Worm (Caenorhabditis elegans): ENCODE results near the gene drd-10.

drd-10 gene

DNA sequence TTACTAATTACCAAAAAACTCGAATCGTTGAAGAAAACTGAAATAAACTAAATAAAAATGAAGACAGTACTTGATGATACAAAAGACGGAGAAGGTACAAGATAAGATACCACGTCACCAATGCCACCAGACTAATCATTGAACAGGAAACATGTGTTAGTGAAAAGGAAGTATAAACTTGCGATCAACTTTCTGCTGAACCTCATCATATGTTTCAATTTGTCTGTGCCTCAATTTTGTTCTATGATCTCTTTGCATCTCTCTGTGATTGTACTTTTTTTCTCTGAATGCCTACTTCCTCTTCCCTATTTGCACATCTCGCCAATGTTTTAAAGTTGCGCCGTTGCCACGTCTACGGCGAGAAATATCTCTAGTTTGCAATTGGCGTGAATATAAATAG is 13.4 kb upstream of the drd-10 start (continued):
- TF ChIP-seq snu-23 (GFP tag; optimal IDR thresholded peaks at IDR 0.05) (peak; percentile 71), skn-1 (tag; optimal IDR thresholded peaks at IDR 0.05) (no peak), zip-4 (GFP tag; optimal IDR thresholded peaks at IDR 0.05) (no peak), elt-3 (tag; optimal IDR thresholded peaks at IDR 0.05) (peak; percentile 53 to 97 (median 94))

DNA sequence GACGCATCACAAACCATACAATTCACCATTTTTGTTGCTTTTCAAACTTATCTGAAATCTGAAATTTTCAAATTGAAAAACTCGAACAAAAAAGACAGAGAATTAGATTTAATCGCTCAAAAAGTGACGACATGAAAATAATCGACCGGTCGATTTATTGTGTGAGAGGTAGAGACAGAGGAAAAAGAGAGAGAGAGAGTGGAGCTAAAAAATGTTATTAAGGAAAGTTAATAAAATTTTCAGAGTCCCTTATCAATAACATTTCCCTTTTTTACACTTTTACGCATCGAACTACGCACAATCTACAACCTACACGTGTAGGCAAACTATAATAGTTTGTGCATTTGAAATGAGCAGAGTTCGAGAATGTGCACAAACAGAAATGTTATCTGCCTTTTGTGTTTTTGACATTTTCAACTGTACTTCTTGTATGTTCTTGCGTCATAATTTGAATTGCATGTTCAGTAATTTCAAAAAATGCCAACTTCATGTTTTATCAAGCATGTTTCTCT is 10.3 kb upstream of the drd-10 start, which contains the start of gene nhr-107:
Gene nhr-107, minus strand, starts transcription at position 51 of the 512 bp plus-strand sequence.
- TF ChIP-seq efl-1 (optimal IDR thresholded peaks at IDR 0.05) (no peak), efl-1 (GFP tag; optimal IDR thresholded peaks at IDR 0.05 in 1 of 2) (peak in 1 of 2 experiments; percentile 37), ceh-90 (tag; optimal IDR thresholded peaks at IDR 0.05) (no peak), aly-2 (tag; optimal IDR thresholded peaks at IDR 0.05) (no peak)

DNA sequence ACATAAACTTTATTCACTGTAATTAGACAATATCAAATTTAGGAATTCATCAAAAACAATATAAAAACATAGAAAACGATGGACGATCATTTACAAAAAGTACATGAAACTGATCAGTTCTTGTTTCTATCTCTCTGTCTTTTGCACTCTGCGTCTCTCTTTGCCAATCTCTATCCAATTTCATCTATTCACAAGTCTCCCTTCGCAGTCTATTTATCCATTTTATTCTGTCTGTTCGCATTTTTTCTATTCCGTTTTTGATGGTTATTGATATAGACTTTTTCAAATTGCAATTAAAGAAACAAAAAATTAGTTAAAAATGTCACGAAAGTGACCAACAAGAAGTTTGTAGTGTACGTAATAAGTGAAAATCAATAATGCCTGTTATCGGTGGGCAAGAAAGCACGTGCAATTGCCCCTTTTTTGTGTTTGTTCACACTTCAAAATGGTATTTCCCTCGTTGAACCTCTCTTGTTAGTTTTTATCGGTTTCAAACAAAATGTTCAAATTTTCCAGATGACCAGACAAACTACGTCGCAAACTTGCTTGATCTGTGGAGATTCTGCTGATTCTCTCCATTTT is 9.0 kb upstream of the drd-10 start, which contains the start of gene nhr-42:
Gene nhr-42, plus strand, starts transcription at position 517 of the 582 bp plus-strand sequence.
- no peak for TF ChIP-seq Y116A8C.19 (tag; optimal IDR thresholded peaks at IDR 0.05; ENCODE audit: borderline replicate concordance)
- no peak for TF ChIP-seq C34B4.2 (tag; optimal IDR thresholded peaks at IDR 0.05)
- TF ChIP-seq lin-15B (tag; optimal IDR thresholded peaks at IDR 0.05) = no peak
- TF ChIP-seq dpl-1 (GFP tag; optimal IDR thresholded peaks at IDR 0.05) = no peak
- peak; percentile 22 for TF ChIP-seq mep-1 (tag; optimal IDR thresholded peaks at IDR 0.05)
- TF ChIP-seq C04F5.9 (tag; optimal IDR thresholded peaks at IDR 0.05) = no peak
- TF ChIP-seq ceh-90 (tag; optimal IDR thresholded peaks at IDR 0.05) = no peak
- no peak for TF ChIP-seq unc-30 (tag; optimal IDR thresholded peaks at IDR 0.05)
- TF ChIP-seq pag-3 (tag; optimal IDR thresholded peaks at IDR 0.05; ENCODE audit: borderline replicate concordance, insufficient read depth) = no peak
- TF ChIP-seq egl-13 (tag; optimal IDR thresholded peaks at IDR 0.05) = no peak
- no peak for TF ChIP-seq ces-1 (GFP tag; optimal IDR thresholded peaks at IDR 0.05)
- TF ChIP-seq nhr-20 (tag; optimal IDR thresholded peaks at IDR 0.05) = peak; percentile 68
- TF ChIP-seq irx-1 (tag; optimal IDR thresholded peaks at IDR 0.05) = peak; percentile 8
- TF ChIP-seq sox-4 (tag; optimal IDR thresholded peaks at IDR 0.05) = no peak
- TF ChIP-seq unc-86 (tag; optimal IDR thresholded peaks at IDR 0.05) = no peak
- TF ChIP-seq ztf-4 (tag; optimal IDR thresholded peaks at IDR 0.05) = no peak
- no peak for TF ChIP-seq dsc-1 (tag; optimal IDR thresholded peaks at IDR 0.05)
- TF ChIP-seq mab-9 (GFP tag; IDR thresholded peaks at IDR 0.05) = no peak
- peak in 2 of 6 experiments; percentile 4 to 35 for TF ChIP-seq elt-3 (tag; optimal IDR thresholded peaks at IDR 0.05)
- TF ChIP-seq nhr-12 (tag; optimal IDR thresholded peaks at IDR 0.05) = no peak
- TF ChIP-seq ceh-8 (GFP tag; optimal IDR thresholded peaks at IDR 0.05) = no peak
- no peak for TF ChIP-seq tlp-1 (tag; optimal IDR thresholded peaks at IDR 0.05)
- TF ChIP-seq lin-13 (GFP tag; optimal IDR thresholded peaks at IDR 0.05) = no peak
- no peak for TF ChIP-seq hlh-4 (tag; optimal IDR thresholded peaks at IDR 0.05)
- TF ChIP-seq C16A3.4 (tag; optimal IDR thresholded peaks at IDR 0.05) = no peak
- TF ChIP-seq hpl-2 (GFP tag; optimal IDR thresholded peaks at IDR 0.05) = no peak
- TF ChIP-seq nhr-19 (GFP tag; conservative IDR thresholded peaks at IDR 0.05) = peak; percentile 29; the same call in 1 of the 2 replicates
- no peak for TF ChIP-seq aha-1 (tag; optimal IDR thresholded peaks at IDR 0.05)
- peak; percentile 50 for TF ChIP-seq snu-23 (GFP tag; optimal IDR thresholded peaks at IDR 0.05)
- peak; percentile 62 for TF ChIP-seq tbx-2 (tag; optimal IDR thresholded peaks at IDR 0.05)
- peak in 1 of 2 experiments; percentile 18 for TF ChIP-seq lin-35 (GFP tag; optimal IDR thresholded peaks at IDR 0.05)
- peak; percentile 17 for TF ChIP-seq swsn-7 (tag; optimal IDR thresholded peaks at IDR 0.05)
- TF ChIP-seq ama-1 (optimal IDR thresholded peaks at IDR 0.05) = no peak
- TF ChIP-seq ceh-63 (GFP tag; optimal IDR thresholded peaks at IDR 0.05) = no peak
- TF ChIP-seq isw-1 (GFP tag; IDR thresholded peaks at IDR 0.05) = no peak
- peak in 1 of 2 experiments; percentile 21 for TF ChIP-seq lsy-2 (tag; optimal IDR thresholded peaks at IDR 0.05)
- no peak for TF ChIP-seq nhr-11 (tag; optimal IDR thresholded peaks at IDR 0.05)
- TF ChIP-seq lin-14 (GFP tag; optimal IDR thresholded peaks at IDR 0.05) = peak; percentile 68
- TF ChIP-seq nhr-237 (tag; optimal IDR thresholded peaks at IDR 0.05) = peak; percentile 17
- no peak for TF ChIP-seq fkh-10 (GFP tag; optimal IDR thresholded peaks at IDR 0.05)
- TF ChIP-seq fos-1 (tag; optimal IDR thresholded peaks at IDR 0.05) = no peak
- peak; percentile 55 for TF ChIP-seq elt-2 (tag; optimal IDR thresholded peaks at IDR 0.05)
- TF ChIP-seq ceh-82 (tag; optimal IDR thresholded peaks at IDR 0.05) = no peak
- TF ChIP-seq efl-3 (GFP tag; optimal IDR thresholded peaks at IDR 0.05) = no peak

Measured in whole organism, L1 larva.